Fruit fly (Drosophila melanogaster) whole organism, embryonic: ENCODE measurements around the gene Nak.

ENCODE experiments used
- Aef1 ChIP-seq: fragments of 200-800 bp; sonication (Bioruptor generic); IDR thresholded peaks from 3 replicates; pipeline ENCODE4 v1.3.6; 2022; ENCODE audit warnings: missing biosample characterization, missing genetic modification characterization
- CG11093 ChIP-seq: fragments of 200-800 bp; sonication (Bioruptor generic); IDR thresholded peaks from 3 replicates; pipeline ENCODE4 v1.3.6; 2022; ENCODE audit warnings: missing biosample characterization, missing genetic modification characterization
- CG11696 ChIP-seq: fragments of 200-800 bp; sonication (Bioruptor generic); IDR thresholded peaks from 2 replicates; pipeline ENCODE4 v1.3.6; 2022; ENCODE audit warnings: missing biosample characterization, missing genetic modification characterization
- CG1792 ChIP-seq: fragments of 200-800 bp; sonication (Bioruptor generic); optimal IDR thresholded peaks from 2 replicates; lab custom pipeline; 2016; ENCODE audit warnings: missing biosample characterization, missing genetic modification characterization
- CG2199 ChIP-seq: fragments of 200-800 bp; sonication (Bioruptor generic); IDR thresholded peaks from 3 replicates; pipeline ENCODE4 v1.3.6; 2022; ENCODE audit warnings: missing biosample characterization, missing genetic modification characterization
- CG2202 ChIP-seq: fragments of 200-800 bp; sonication (Bioruptor generic); optimal IDR thresholded peaks from 2 replicates; lab custom pipeline; 2018; ENCODE audit warnings: missing biosample characterization, mild to moderate bottlenecking, missing genetic modification characterization
- CG2712 ChIP-seq: fragments of 200-800 bp; optimal IDR thresholded peaks from 3 replicates; lab custom pipeline; 2019; ENCODE audit warnings: missing biosample characterization, mild to moderate bottlenecking, missing genetic modification characterization, moderate library complexity
- CG31224 ChIP-seq: fragments of 200-800 bp; sonication (Bioruptor generic); IDR thresholded peaks from 2 replicates; pipeline ENCODE4 v1.3.6; 2022; ENCODE audit warnings: missing biosample characterization, missing genetic modification characterization
- CG32767 ChIP-seq: fragments of 200-800 bp; sonication (Bioruptor generic); IDR thresholded peaks from 2 replicates; pipeline ENCODE4 v1.3.6; 2022; ENCODE audit warnings: missing biosample characterization, missing genetic modification characterization
- CG3995 ChIP-seq: fragments of 200-800 bp; sonication (Bioruptor generic); optimal IDR thresholded peaks from 3 replicates; lab custom pipeline; 2016; ENCODE audit warnings: missing biosample characterization, missing genetic modification characterization
- CG4820 ChIP-seq: fragments of 200-800 bp; sonication (Bioruptor generic); optimal IDR thresholded peaks from 3 replicates; lab custom pipeline; 2016; ENCODE audit warnings: missing biosample characterization, missing genetic modification characterization
- CG6765 ChIP-seq: fragments of 200-800 bp; sonication (Bioruptor generic); optimal IDR thresholded peaks from 3 replicates; lab custom pipeline; 2017; ENCODE audit warnings: missing biosample characterization, mild to moderate bottlenecking, missing genetic modification characterization
- CG9215 ChIP-seq: fragments of 200-800 bp; sonication (Bioruptor generic); IDR thresholded peaks from 2 replicates; pipeline ENCODE4 v1.3.6; 2022; ENCODE audit warnings: missing biosample characterization, missing genetic modification characterization
- CG9437 ChIP-seq: fragments of 200-800 bp; sonication (Bioruptor generic); optimal IDR thresholded peaks from 2 replicates; lab custom pipeline; 2018; ENCODE audit warnings: missing biosample characterization, mild to moderate bottlenecking, missing genetic modification characterization
- Dek ChIP-seq: fragments of 200-800 bp; sonication (Bioruptor generic); optimal IDR thresholded peaks from 3 replicates; lab custom pipeline; 2019; ENCODE audit warnings: missing biosample characterization, mild to moderate bottlenecking, missing genetic modification characterization, moderate library complexity
- HLHmδ ChIP-seq: fragments of 200-800 bp; sonication (Bioruptor generic); optimal IDR thresholded peaks from 2 replicates; lab custom pipeline; 2018; ENCODE audit warnings: missing biosample characterization, mild to moderate bottlenecking, missing genetic modification characterization, moderate library complexity
- HmgD ChIP-seq: fragments of 200-800 bp; sonication (Bioruptor generic); optimal IDR thresholded peaks from 3 replicates; lab custom pipeline; 2016; ENCODE audit warnings: missing biosample characterization, missing genetic modification characterization
- Lpt ChIP-seq: fragments of >200 bp; optimal IDR thresholded peaks from 2 replicates; lab custom pipeline; 2018; ENCODE audit warnings: missing biosample characterization, missing genetic modification characterization
- MESR4 ChIP-seq: fragments of 200-800 bp; sonication (Bioruptor generic); optimal IDR thresholded peaks from 2 replicates; lab custom pipeline; 2018; ENCODE audit warnings: missing biosample characterization, mild to moderate bottlenecking, missing genetic modification characterization, moderate library complexity
- MTF-1 ChIP-seq: fragments of 200-800 bp; sonication (Bioruptor generic); optimal IDR thresholded peaks from 2 replicates; lab custom pipeline; 2018; ENCODE audit warnings: missing biosample characterization, mild to moderate bottlenecking, missing genetic modification characterization, borderline replicate concordance
- Med ChIP-seq: fragments of 200-800 bp; sonication (Bioruptor generic); peaks from one replicate; lab custom pipeline; 2016; ENCODE audit warnings: missing biosample characterization, missing genetic modification characterization, mild to moderate bottlenecking, inconsistent platforms, moderate library complexity
- NFAT ChIP-seq: fragments of 200-800 bp; sonication (Bioruptor generic); IDR thresholded peaks from 2 replicates; pipeline ENCODE4 v1.3.6; 2022; ENCODE audit warnings: missing biosample characterization, missing genetic modification characterization
- Nf-YB ChIP-seq: fragments of 200-800 bp; sonication (Bioruptor generic); optimal IDR thresholded peaks from 3 replicates; lab custom pipeline; 2019; ENCODE audit warnings: missing biosample characterization, mild to moderate bottlenecking, missing genetic modification characterization, moderate library complexity
- Pdp1 ChIP-seq, 2 experiments: fragments of 200-800 bp; sonication (Bioruptor generic); optimal IDR thresholded peaks; 3 replicates each; lab custom pipeline; 2016; ENCODE audit warnings: missing biosample characterization in 2 of 2, missing genetic modification characterization in 2 of 2, mild to moderate bottlenecking in 1 of 2, moderate library complexity in 1 of 2
- Rx ChIP-seq: fragments of 200-800 bp; sonication (Bioruptor generic); IDR thresholded peaks from 2 replicates; pipeline ENCODE4 v1.3.6; 2022; ENCODE audit warnings: missing biosample characterization, missing genetic modification characterization
- Side ChIP-seq: fragments of 200-800 bp; sonication (Bioruptor generic); optimal IDR thresholded peaks from 2 replicates; lab custom pipeline; 2016; ENCODE audit warnings: missing biosample characterization, missing genetic modification characterization
- Sox100B ChIP-seq: fragments of 200-800 bp; sonication (Bioruptor generic); optimal IDR thresholded peaks from 3 replicates; lab custom pipeline; 2018; ENCODE audit warnings: missing biosample characterization, mild to moderate bottlenecking, missing genetic modification characterization
- cato ChIP-seq: fragments of 200-800 bp; sonication (Bioruptor generic); optimal IDR thresholded peaks from 2 replicates; lab custom pipeline; 2016; ENCODE audit warnings: missing biosample characterization, missing genetic modification characterization, borderline replicate concordance
- ci ChIP-seq: fragments of 200-800 bp; sonication (Bioruptor generic); IDR thresholded peaks from 3 replicates; pipeline ENCODE4 v1.3.6; 2022; ENCODE audit warnings: missing biosample characterization, missing genetic modification characterization
- crol ChIP-seq: fragments of 200-800 bp; sonication (Bioruptor generic); IDR thresholded peaks from 2 replicates; pipeline ENCODE4 v1.3.6; 2022; ENCODE audit warnings: missing biosample characterization, missing genetic modification characterization
- eyg ChIP-seq: fragments of 200-800 bp; sonication (Bioruptor generic); optimal IDR thresholded peaks from 3 replicates; lab custom pipeline; 2016; ENCODE audit warnings: missing biosample characterization, missing genetic modification characterization
- gfzf ChIP-seq: fragments of 200-800 bp; sonication (Bioruptor generic); optimal IDR thresholded peaks from 2 replicates; lab custom pipeline; 2016; ENCODE audit warnings: missing biosample characterization, mild to moderate bottlenecking, missing genetic modification characterization, moderate library complexity
- jing ChIP-seq: fragments of 200-800 bp; sonication (Bioruptor generic); optimal IDR thresholded peaks from 2 replicates; lab custom pipeline; 2018; ENCODE audit warnings: missing biosample characterization, mild to moderate bottlenecking, missing genetic modification characterization
- nerfin-1 ChIP-seq: fragments of 200-800 bp; sonication (Bioruptor generic); optimal IDR thresholded peaks from 3 replicates; lab custom pipeline; 2019; ENCODE audit warnings: missing biosample characterization, mild to moderate bottlenecking, missing genetic modification characterization, moderate library complexity
- oc ChIP-seq: fragments of 200-800 bp; sonication (Bioruptor generic); optimal IDR thresholded peaks from 2 replicates; lab custom pipeline; 2018; ENCODE audit warnings: missing biosample characterization, mild to moderate bottlenecking, missing genetic modification characterization, moderate library complexity
- odd ChIP-seq: fragments of 200-800 bp; sonication (Bioruptor generic); optimal IDR thresholded peaks from 2 replicates; lab custom pipeline; 2017; ENCODE audit warnings: missing biosample characterization, mild to moderate bottlenecking, missing genetic modification characterization
- otp ChIP-seq: fragments of 200-800 bp; sonication (Bioruptor generic); IDR thresholded peaks from 3 replicates; pipeline ENCODE4, ENCODE4 v1.3.6; 2022; ENCODE audit warnings: missing biosample characterization, missing genetic modification characterization
- slou ChIP-seq: fragments of 200-800 bp; sonication (Bioruptor generic); optimal IDR thresholded peaks from 3 replicates; lab custom pipeline; 2016; ENCODE audit warnings: missing biosample characterization, missing genetic modification characterization
- tgo ChIP-seq: fragments of 200-800 bp; sonication (Bioruptor generic); IDR thresholded peaks from 3 replicates; pipeline ENCODE4 v1.3.6; 2022; ENCODE audit warnings: missing biosample characterization, missing genetic modification characterization
- twi ChIP-seq: fragments of 200-800 bp; optimal IDR thresholded peaks from 2 replicates; lab custom pipeline; 2019; ENCODE audit warnings: missing biosample characterization, mild to moderate bottlenecking, missing genetic modification characterization, moderate library complexity
- z ChIP-seq: fragments of 200-800 bp; sonication (Bioruptor generic); IDR thresholded peaks from 3 replicates; pipeline ENCODE4 v1.3.6; 2022; ENCODE audit warnings: missing biosample characterization, missing genetic modification characterization

Nak gene

dm6 chr2L:18945765-18946552, 22.6 kb downstream of the Nak start, which contains the start of gene CG46304 (continued):
- no peak for TF ChIP-seq odd (GFP tag; lab: Kevin White, UChicago)
- no peak for TF ChIP-seq CG4820 (GFP tag; lab: Kevin White, UChicago)
- TF ChIP-seq gfzf (GFP tag; lab: Kevin White, UChicago): no peak
- TF ChIP-seq CG32767 (GFP tag; lab: Robert Waterston, UW): no peak
- TF ChIP-seq CG2712 (tag; lab: Kevin White, UChicago): no peak
- no peak for TF ChIP-seq otp (GFP tag; lab: Robert Waterston, UW)
- no peak for TF ChIP-seq eyg
- no peak for TF ChIP-seq twi
- TF ChIP-seq slou: no peak
- no peak for TF ChIP-seq CG6765 (GFP tag; lab: Kevin White, UChicago)
- no peak for TF ChIP-seq CG11696
- no peak for TF ChIP-seq Pdp1 (GFP tag; optimal IDR thresholded peaks at IDR 0.05; lab: Kevin White, UChicago)
- TF ChIP-seq jing: no peak
- TF ChIP-seq NFAT: no peak
- TF ChIP-seq CG2199 (GFP tag; lab: Robert Waterston, UW): 0 out of 3 replicates have a peak, but pooled peaks have one; percentile 14
- TF ChIP-seq MTF-1: no peak
- no peak for TF ChIP-seq CG9437
- no peak for TF ChIP-seq cato (GFP tag; lab: Kevin White, UChicago)
- peak; percentile 0 for TF ChIP-seq Med (GFP tag; lab: Kevin White, UChicago)
- TF ChIP-seq HLHmδ (GFP tag; lab: Kevin White, UChicago): peak; percentile 15
- peak; percentile 79 for TF ChIP-seq CG31224 (GFP tag; lab: Robert Waterston, UW)
- no peak for TF ChIP-seq Dek (tag; lab: Kevin White, UChicago)
- TF ChIP-seq oc (tag; lab: Kevin White, UChicago): no peak
- TF ChIP-seq Nf-YB (GFP tag; lab: Kevin White, UChicago): no peak
- no peak for TF ChIP-seq Rx (GFP tag; lab: Robert Waterston, UW)
- TF ChIP-seq CG3995 (GFP tag; lab: Kevin White, UChicago): no peak
- TF ChIP-seq crol: peak; percentile 53
- no peak for TF ChIP-seq nerfin-1 (tag; lab: Kevin White, UChicago)
- no peak for TF ChIP-seq MESR4 (GFP tag; lab: Kevin White, UChicago)
- TF ChIP-seq Lpt: no peak
- TF ChIP-seq CG11093 (GFP tag; lab: Robert Waterston, UW): no peak
- TF ChIP-seq CG9215 (GFP tag; lab: Robert Waterston, UW): no peak
- no peak for TF ChIP-seq Aef1 (GFP tag; lab: Robert Waterston, UW)
- no peak for TF ChIP-seq Side
- no peak for TF ChIP-seq ci (GFP tag; lab: Robert Waterston, UW)
- TF ChIP-seq tgo: no peak
- TF ChIP-seq CG1792 (GFP tag; lab: Kevin White, UChicago): no peak
- no peak for TF ChIP-seq CG2202 (tag; lab: Kevin White, UChicago)
- no peak for TF ChIP-seq HmgD (GFP tag; lab: Kevin White, UChicago)
- TF ChIP-seq Sox100B (GFP tag; lab: Kevin White, UChicago): no peak
- peak; percentile 75 for TF ChIP-seq z
